Fruit fly (Drosophila melanogaster) whole organism, embryonic: Measurements from ENCODE around the gene CG13108.

Source experiments
- Antp ChIP-seq: fragments of 200-800 bp; sonication (Bioruptor generic); optimal IDR thresholded peaks from 3 replicates; lab custom pipeline; 2016; ENCODE audit warnings: missing biosample characterization, missing genetic modification characterization
- Blimp-1 ChIP-seq: fragments of 200-800 bp; sonication (Bioruptor generic); optimal IDR thresholded peaks from 3 replicates; lab custom pipeline; 2018; ENCODE audit warnings: missing biosample characterization, missing genetic modification characterization, mild to moderate bottlenecking, moderate library complexity, missing genetic modification reagents
- CG10274 ChIP-seq: fragments of 200-800 bp; sonication (Bioruptor generic); optimal IDR thresholded peaks from 3 replicates; lab custom pipeline; 2017; ENCODE audit warnings: missing biosample characterization, mild to moderate bottlenecking, missing genetic modification characterization
- CG10321 ChIP-seq: fragments of 200-800 bp; sonication (Bioruptor generic); IDR thresholded peaks from 2 replicates; pipeline ENCODE4 v1.3.6; 2022; ENCODE audit warnings: missing biosample characterization, missing genetic modification characterization
- CG11696 ChIP-seq: fragments of 200-800 bp; sonication (Bioruptor generic); IDR thresholded peaks from 2 replicates; pipeline ENCODE4 v1.3.6; 2022; ENCODE audit warnings: missing biosample characterization, missing genetic modification characterization
- CG12104 ChIP-seq: fragments of 200-800 bp; sonication (Bioruptor generic); optimal IDR thresholded peaks from 3 replicates; lab custom pipeline; 2016; ENCODE audit warnings: missing biosample characterization, missing genetic modification characterization
- CG12155 ChIP-seq: fragments of 200-800 bp; sonication (Bioruptor generic); optimal IDR thresholded peaks from 3 replicates; lab custom pipeline; 2016; ENCODE audit warnings: missing biosample characterization, missing genetic modification characterization
- CG13894 ChIP-seq: fragments of 200-800 bp; sonication (Bioruptor generic); optimal IDR thresholded peaks from 3 replicates; lab custom pipeline; 2018; ENCODE audit warnings: missing biosample characterization, mild to moderate bottlenecking, missing genetic modification characterization, moderate library complexity
- CG14050 ChIP-seq: fragments of 200-800 bp; sonication (Bioruptor generic); IDR thresholded peaks from 3 replicates; pipeline ENCODE4 v1.3.6; 2022; ENCODE audit warnings: missing biosample characterization, missing genetic modification characterization
- CG15073 ChIP-seq: fragments of 200-800 bp; sonication (Bioruptor generic); optimal IDR thresholded peaks from 2 replicates; lab custom pipeline; 2016; ENCODE audit warnings: missing biosample characterization, missing genetic modification characterization
- CG1602 ChIP-seq: fragments of 200-800 bp; sonication (Bioruptor generic); optimal IDR thresholded peaks from 3 replicates; lab custom pipeline; 2016; ENCODE audit warnings: missing biosample characterization, missing genetic modification characterization
- CG16813 ChIP-seq: fragments of 200-800 bp; sonication (Bioruptor generic); IDR thresholded peaks from 3 replicates; pipeline ENCODE4 v1.3.6; 2022; ENCODE audit warnings: missing biosample characterization, missing genetic modification characterization; ENCODE audit not compliant: partially characterized antibody
- CG16815 ChIP-seq: fragments of 200-800 bp; sonication (Bioruptor generic); optimal IDR thresholded peaks from 3 replicates; lab custom pipeline; 2017; ENCODE audit warnings: missing biosample characterization, mild to moderate bottlenecking, missing genetic modification characterization
- CG17568 ChIP-seq: fragments of 200-800 bp; sonication (Bioruptor generic); optimal IDR thresholded peaks from 2 replicates; lab custom pipeline; 2018; ENCODE audit warnings: missing biosample characterization, mild to moderate bottlenecking, missing genetic modification characterization, moderate library complexity
- CG2678 ChIP-seq: fragments of 200-800 bp; sonication (Bioruptor generic); optimal IDR thresholded peaks from 3 replicates; lab custom pipeline; 2019; ENCODE audit warnings: missing biosample characterization, mild to moderate bottlenecking, missing genetic modification characterization, moderate library complexity
- CG34422 ChIP-seq: fragments of 200-800 bp; sonication (Bioruptor generic); IDR thresholded peaks from 3 replicates; pipeline ENCODE4 v1.3.6; 2022; ENCODE audit warnings: missing biosample characterization, missing genetic modification characterization
- CG4404 ChIP-seq: fragments of 200-800 bp; sonication (Bioruptor generic); IDR thresholded peaks from 2 replicates; pipeline ENCODE4 v1.3.6; 2022; ENCODE audit warnings: missing biosample characterization, missing genetic modification characterization
- CG4854 ChIP-seq: fragments of 200-800 bp; sonication (Bioruptor generic); optimal IDR thresholded peaks from 2 replicates; lab custom pipeline; 2016; ENCODE audit warnings: missing biosample characterization, missing genetic modification characterization, inconsistent platforms
- ERR ChIP-seq: fragments of 200-800 bp; sonication (Bioruptor generic); optimal IDR thresholded peaks from 2 replicates; lab custom pipeline; 2016; ENCODE audit warnings: missing biosample characterization, missing genetic modification characterization
- Ets97D ChIP-seq: fragments of 200-800 bp; sonication (Bioruptor generic); optimal IDR thresholded peaks from 3 replicates; lab custom pipeline; 2016; ENCODE audit warnings: missing biosample characterization, missing genetic modification characterization
- Lpt ChIP-seq: fragments of >200 bp; optimal IDR thresholded peaks from 2 replicates; lab custom pipeline; 2018; ENCODE audit warnings: missing biosample characterization, missing genetic modification characterization
- Mrtf ChIP-seq: fragments of 200-800 bp; sonication (Bioruptor generic); IDR thresholded peaks from 3 replicates; pipeline ENCODE4 v1.3.6; 2022; ENCODE audit warnings: missing biosample characterization, missing genetic modification characterization
- Nf-YA ChIP-seq: fragments of 200-800 bp; sonication (Bioruptor generic); IDR thresholded peaks from 2 replicates; pipeline ENCODE4 v1.3.6; 2022; ENCODE audit warnings: missing biosample characterization, missing genetic modification characterization
- NfI ChIP-seq: fragments of 200-800 bp; sonication (Bioruptor generic); optimal IDR thresholded peaks from 3 replicates; lab custom pipeline; 2018; ENCODE audit warnings: missing biosample characterization, mild to moderate bottlenecking, missing genetic modification characterization, moderate library complexity
- Optix ChIP-seq: fragments of 200-800 bp; sonication (Bioruptor generic); IDR thresholded peaks from 3 replicates; pipeline ENCODE4 v1.3.6; 2022; ENCODE audit warnings: missing biosample characterization, missing genetic modification characterization
- Rx ChIP-seq: fragments of 200-800 bp; sonication (Bioruptor generic); IDR thresholded peaks from 2 replicates; pipeline ENCODE4 v1.3.6; 2022; ENCODE audit warnings: missing biosample characterization, missing genetic modification characterization
- Six4 ChIP-seq: fragments of 200-800 bp; sonication (Bioruptor generic); optimal IDR thresholded peaks from 2 replicates; lab custom pipeline; 2016; ENCODE audit warnings: missing biosample characterization, missing genetic modification characterization
- az2 ChIP-seq: fragments of 200-800 bp; sonication (Bioruptor generic); optimal IDR thresholded peaks from 3 replicates; lab custom pipeline; 2016; ENCODE audit warnings: missing biosample characterization, missing genetic modification characterization
- bbx ChIP-seq: fragments of 200-800 bp; sonication (Bioruptor generic); IDR thresholded peaks from 2 replicates; pipeline ENCODE4 v1.3.6; 2022; ENCODE audit warnings: missing biosample characterization, missing genetic modification characterization; ENCODE audit not compliant: partially characterized antibody
- crp ChIP-seq, 2 experiments: fragments of 200-800 bp; sonication (Bioruptor generic); optimal IDR thresholded peaks; 2 replicates in 1 of 2; 3 replicates in 1 of 2; lab custom pipeline; 2017; ENCODE audit warnings: missing biosample characterization in 2 of 2, missing genetic modification characterization in 2 of 2, mild to moderate bottlenecking in 1 of 2, moderate library complexity in 1 of 2
- da ChIP-seq: fragments of 200-800 bp; sonication (Bioruptor generic); optimal IDR thresholded peaks from 2 replicates; lab custom pipeline; 2016; ENCODE audit warnings: missing biosample characterization, missing genetic modification characterization
- dmrt99B ChIP-seq: fragments of 200-800 bp; sonication (Bioruptor generic); optimal IDR thresholded peaks from 2 replicates; lab custom pipeline; 2018; ENCODE audit warnings: missing biosample characterization, mild to moderate bottlenecking, missing genetic modification characterization, moderate library complexity
- dpn ChIP-seq, 2 experiments: fragments of 200-800 bp; sonication (Bioruptor generic); optimal IDR thresholded peaks; 3 replicates each; lab custom pipeline; 2016; ENCODE audit warnings: missing biosample characterization in 2 of 2, missing genetic modification characterization in 2 of 2
- ems ChIP-seq: fragments of 200-800 bp; sonication (Bioruptor generic); optimal IDR thresholded peaks from 3 replicates; lab custom pipeline; 2016; ENCODE audit warnings: missing biosample characterization, missing genetic modification characterization
- gro ChIP-seq: fragments of 200-800 bp; sonication (Bioruptor generic); optimal IDR thresholded peaks from 2 replicates; lab custom pipeline; 2016; ENCODE audit warnings: missing biosample characterization, missing genetic modification characterization
- h ChIP-seq: fragments of >200 bp; optimal IDR thresholded peaks from 2 replicates; lab custom pipeline; 2017
- ham ChIP-seq: fragments of 200-800 bp; sonication (Bioruptor generic); IDR thresholded peaks from 2 replicates; pipeline ENCODE4 v1.3.6; 2022; ENCODE audit warnings: missing biosample characterization, missing genetic modification characterization
- ind ChIP-seq: fragments of 200-800 bp; sonication (Bioruptor generic); optimal IDR thresholded peaks from 3 replicates; lab custom pipeline; 2016; ENCODE audit warnings: missing biosample characterization, missing genetic modification characterization
- kay ChIP-seq: fragments of 200-800 bp; sonication (Bioruptor generic); optimal IDR thresholded peaks from 2 replicates; lab custom pipeline; 2016; ENCODE audit warnings: missing biosample characterization, missing genetic modification characterization
- klu ChIP-seq: fragments of 200-800 bp; sonication (Bioruptor generic); IDR thresholded peaks from 2 replicates; pipeline ENCODE4 v1.3.6; 2022; ENCODE audit warnings: missing biosample characterization, missing genetic modification characterization
- lab ChIP-seq: fragments of 200-800 bp; sonication (Bioruptor generic); optimal IDR thresholded peaks from 3 replicates; lab custom pipeline; 2017; ENCODE audit warnings: missing biosample characterization, missing genetic modification characterization, mild to moderate bottlenecking, moderate library complexity, missing genetic modification reagents
- lov ChIP-seq, 2 experiments: fragments of 200-800 bp in 1 of 2; fragments of >200 bp in 1 of 2; sonication (Bioruptor generic) in 1 of 2; IDR thresholded peaks in 1 of 2; optimal IDR thresholded peaks in 1 of 2; 2 replicates in 1 of 2; 3 replicates in 1 of 2; pipeline versions ENCODE4 v1.3.6 to Lab custom; 2017 to 2022; ENCODE audit warnings: missing biosample characterization in 1 of 2, missing genetic modification characterization in 1 of 2
- odd ChIP-seq: fragments of 200-800 bp; sonication (Bioruptor generic); optimal IDR thresholded peaks from 2 replicates; lab custom pipeline; 2017; ENCODE audit warnings: missing biosample characterization, mild to moderate bottlenecking, missing genetic modification characterization
- pan ChIP-seq, 4 experiments: fragments of >200 bp in 3 of 4; fragments of 200-800 bp in 1 of 4; sonication (Bioruptor generic) in 1 of 4; optimal IDR thresholded peaks in 3 of 4; IDR thresholded peaks in 1 of 4; 2 replicates each; pipeline versions ENCODE4 v1.3.6 to Lab custom; 2017 to 2022; ENCODE audit warnings: missing biosample characterization in 2 of 4, missing genetic modification characterization in 2 of 4, mixed read lengths in 1 of 4
- sima ChIP-seq: fragments of 200-800 bp; sonication (Bioruptor generic); optimal IDR thresholded peaks from 2 replicates; lab custom pipeline; 2016; ENCODE audit warnings: missing biosample characterization, missing genetic modification characterization
- slou ChIP-seq: fragments of 200-800 bp; sonication (Bioruptor generic); optimal IDR thresholded peaks from 3 replicates; lab custom pipeline; 2016; ENCODE audit warnings: missing biosample characterization, missing genetic modification characterization
- sr ChIP-seq: fragments of 200-800 bp; sonication (Bioruptor generic); IDR thresholded peaks from 3 replicates; pipeline ENCODE4 v1.3.6; 2022; ENCODE audit warnings: missing biosample characterization, missing genetic modification characterization
- tin ChIP-seq: fragments of 200-800 bp; sonication (Bioruptor generic); optimal IDR thresholded peaks from 3 replicates; lab custom pipeline; 2016; ENCODE audit warnings: missing biosample characterization, missing genetic modification characterization
- toy ChIP-seq: fragments of 200-800 bp; sonication (Bioruptor generic); IDR thresholded peaks from 2 replicates; pipeline ENCODE4 v1.3.6; 2022; ENCODE audit warnings: missing biosample characterization, missing genetic modification characterization
- usp ChIP-seq: fragments of >200 bp; optimal IDR thresholded peaks from 2 replicates; lab custom pipeline; 2017; ENCODE audit warnings: missing biosample characterization, missing genetic modification characterization
- wek ChIP-seq: fragments of 200-800 bp; sonication (Bioruptor generic); optimal IDR thresholded peaks from 3 replicates; lab custom pipeline; 2018; ENCODE audit warnings: missing biosample characterization, mild to moderate bottlenecking, missing genetic modification characterization, moderate library complexity

CG13108 gene

dm6 chr2L:9207133-9207532, 43.1 kb downstream of the CG13108 start (continued):
- no peak for TF ChIP-seq kay (GFP tag; lab: Kevin White, UChicago)
- no peak for TF ChIP-seq CG4854
- TF ChIP-seq CG12104 = no peak
- TF ChIP-seq CG16815 (GFP tag; lab: Kevin White, UChicago) = no peak
- peak; percentile 53 for TF ChIP-seq lab
- no peak for TF ChIP-seq ind (GFP tag; lab: Kevin White, UChicago)
- peak; percentile 42; the same call in 1 of the 2 replicates for TF ChIP-seq Rx (GFP tag; lab: Robert Waterston, UW)
- TF ChIP-seq h (lab: Kevin White, UChicago) = no peak
- peak; percentile 64 for TF ChIP-seq Blimp-1 (GFP tag; lab: Kevin White, UChicago)
- no peak for TF ChIP-seq CG13894 (tag; lab: Kevin White, UChicago)
- TF ChIP-seq CG34422 (GFP tag; lab: Robert Waterston, UW) = no peak
- no peak for TF ChIP-seq CG17568 (GFP tag; lab: Kevin White, UChicago)
- no peak; the same call in 2 of the 3 replicates for TF ChIP-seq sr (GFP tag; lab: Robert Waterston, UW)
- TF ChIP-seq bbx (GFP tag; lab: Robert Waterston, UW) = no peak
- TF ChIP-seq CG16813 = no peak
- TF ChIP-seq da (GFP tag; lab: Kevin White, UChicago) = no peak
- TF ChIP-seq NfI (GFP tag; lab: Kevin White, UChicago) = no peak
- TF ChIP-seq Optix = no peak
- no peak for TF ChIP-seq CG10321 (GFP tag; lab: Robert Waterston, UW)
- no peak for TF ChIP-seq CG15073 (GFP tag; lab: Kevin White, UChicago)
- TF ChIP-seq pan (optimal IDR thresholded peaks at IDR 0.05; lab: Kevin White, UChicago) = no peak
- TF ChIP-seq pan (GFP tag; optimal IDR thresholded peaks at IDR 0.05 in 1 of 2, IDR thresholded peaks at IDR 0.05 in 1 of 2) = peak in 1 of 2 experiments; percentile 51
- TF ChIP-seq CG2678 (tag; lab: Kevin White, UChicago) = peak; percentile 70
- TF ChIP-seq Ets97D (GFP tag; lab: Kevin White, UChicago) = no peak
- TF ChIP-seq Nf-YA (GFP tag; lab: Robert Waterston, UW) = no peak
- TF ChIP-seq slou (GFP tag; lab: Kevin White, UChicago) = no peak
- TF ChIP-seq CG10274 (GFP tag; lab: Kevin White, UChicago) = no peak
- no peak for TF ChIP-seq wek
- TF ChIP-seq Lpt = no peak
- TF ChIP-seq lov (optimal IDR thresholded peaks at IDR 0.05; lab: Kevin White, UChicago) = no peak
- TF ChIP-seq lov (GFP tag; IDR thresholded peaks at IDR 0.05; lab: Robert Waterston, UW) = no peak
- peak; percentile 23 for TF ChIP-seq Six4 (GFP tag; lab: Kevin White, UChicago)
- TF ChIP-seq crp (GFP tag; optimal IDR thresholded peaks at IDR 0.05; lab: Kevin White, UChicago) = no peak
- TF ChIP-seq Antp (GFP tag; lab: Kevin White, UChicago) = no peak
- TF ChIP-seq CG14050 (GFP tag; lab: Robert Waterston, UW) = peak; percentile 46; the same call in 1 of the 3 replicates
- TF ChIP-seq dmrt99B (tag; lab: Kevin White, UChicago) = peak; percentile 82
- TF ChIP-seq ham (GFP tag; lab: Robert Waterston, UW) = no peak
- TF ChIP-seq dpn (GFP tag; optimal IDR thresholded peaks at IDR 0.05; lab: Kevin White, UChicago) = peak in 1 of 2 experiments; percentile 34
- no peak for TF ChIP-seq ERR (GFP tag; lab: Kevin White, UChicago)
- no peak for TF ChIP-seq tin
- TF ChIP-seq CG12155 (GFP tag; lab: Kevin White, UChicago) = no peak
- no peak for TF ChIP-seq klu (GFP tag; lab: Robert Waterston, UW)
- TF ChIP-seq usp (GFP tag; lab: Kevin White, UChicago) = no peak
- 0 out of 3 replicates have a peak, but pooled peaks have one; percentile 15 for TF ChIP-seq Mrtf (GFP tag; lab: Robert Waterston, UW)
- no peak for TF ChIP-seq odd
- no peak for TF ChIP-seq sima (GFP tag; lab: Kevin White, UChicago)
- TF ChIP-seq az2 (GFP tag; lab: Kevin White, UChicago) = peak; percentile 30
- TF ChIP-seq gro = no peak
- TF ChIP-seq CG1602 (GFP tag; lab: Kevin White, UChicago) = peak; percentile 24
- no peak for TF ChIP-seq toy (GFP tag; lab: Robert Waterston, UW)
- TF ChIP-seq CG11696 (GFP tag; lab: Robert Waterston, UW) = no peak
- no peak for TF ChIP-seq ems (GFP tag; lab: Kevin White, UChicago)
- no peak for TF ChIP-seq CG4404 (GFP tag; lab: Robert Waterston, UW)
